Fruit fly (Drosophila melanogaster): ENCODE data around the gene CG42834.

The CG42834 gene

dm6 chr3R:17418459-17418858 is at the start of gene CG42834:
CG42834 (plus strand) TSS chr3R:17418759.
- TF ChIP-seq CTCF (optimal IDR thresholded peaks at IDR 0.05) (no peak), CG8478 (optimal IDR thresholded peaks at IDR 0.05) (no peak)

dm6 chr3R:17371094-17371493 is 47.5 kb upstream of the CG42834 start:
- no peak for TF ChIP-seq CG8478 (optimal IDR thresholded peaks at IDR 0.05)
- no peak for TF ChIP-seq CTCF (optimal IDR thresholded peaks at IDR 0.05)

dm6 chr3R:17377503-17377902 is 41.1 kb upstream of the CG42834 start:
- TF ChIP-seq CTCF (optimal IDR thresholded peaks at IDR 0.05) (no peak), CG8478 (optimal IDR thresholded peaks at IDR 0.05) (no peak)

dm6 chr3R:17379051-17379450 is 39.5 kb upstream of the CG42834 start:
- TF ChIP-seq CG8478 (optimal IDR thresholded peaks at IDR 0.05): no peak
- no peak for TF ChIP-seq CTCF (optimal IDR thresholded peaks at IDR 0.05)

dm6 chr3R:17379742-17380141 is 38.8 kb upstream of the CG42834 start, which contains the start of gene lute:
lute (plus strand) TSS chr3R:17379944.
- TF ChIP-seq CG8478 (optimal IDR thresholded peaks at IDR 0.05): no peak
- no peak for TF ChIP-seq CTCF (optimal IDR thresholded peaks at IDR 0.05)

dm6 chr3R:17381916-17382315 is 36.6 kb upstream of the CG42834 start:
- TF ChIP-seq CG8478 (optimal IDR thresholded peaks at IDR 0.05) (no peak), CTCF (optimal IDR thresholded peaks at IDR 0.05) (no peak)

- TF ChIP-seq CG8478 (optimal IDR thresholded peaks at IDR 0.05) (no peak), CTCF (optimal IDR thresholded peaks at IDR 0.05) (peak in 1 of 2 experiments; percentile 12)
Measured at dm6 chr3R:17385329-17386019, 33.1 kb upstream of the CG42834 start.

- TF ChIP-seq CG8478 (optimal IDR thresholded peaks at IDR 0.05): no peak
- TF ChIP-seq CTCF (optimal IDR thresholded peaks at IDR 0.05): no peak
Measured at dm6 chr3R:17386168-17386819, 32.3 kb upstream of the CG42834 start.

- TF ChIP-seq CG8478 (optimal IDR thresholded peaks at IDR 0.05) (no peak), CTCF (optimal IDR thresholded peaks at IDR 0.05) (no peak)
Measured at dm6 chr3R:17391313-17391845, 27.2 kb upstream of the CG42834 start, which contains the start of the genes Brf and sds22. Brf (minus strand) TSS chr3R:17391337. sds22 (plus strand) TSS chr3R:17391594.

dm6 chr3R:17394318-17395188 is 24.0 kb upstream of the CG42834 start, which contains the start of gene CREG:
CREG (minus strand) TSS chr3R:17394640.
- no peak for TF ChIP-seq CG8478 (optimal IDR thresholded peaks at IDR 0.05)
- no peak for TF ChIP-seq CTCF (optimal IDR thresholded peaks at IDR 0.05)

dm6 chr3R:17400102-17400501 is 18.5 kb upstream of the CG42834 start:
- TF ChIP-seq CG8478 (optimal IDR thresholded peaks at IDR 0.05): no peak
- TF ChIP-seq CTCF (optimal IDR thresholded peaks at IDR 0.05): no peak

- no peak for TF ChIP-seq CG8478 (optimal IDR thresholded peaks at IDR 0.05)
- no peak for TF ChIP-seq CTCF (optimal IDR thresholded peaks at IDR 0.05)
Measured at dm6 chr3R:17400675-17401118, 17.9 kb upstream of the CG42834 start.

dm6 chr3R:17401289-17401752 is 17.2 kb upstream of the CG42834 start:
- TF ChIP-seq CTCF (optimal IDR thresholded peaks at IDR 0.05) (peak; percentile 38 to 43), CG8478 (optimal IDR thresholded peaks at IDR 0.05) (no peak)

- TF ChIP-seq CG8478 (optimal IDR thresholded peaks at IDR 0.05) (no peak), CTCF (optimal IDR thresholded peaks at IDR 0.05) (peak; percentile 90 to 92)
Measured at dm6 chr3R:17402434-17402833, 16.1 kb upstream of the CG42834 start, which contains the start of gene Sur-8. Sur-8 (minus strand) TSS chr3R:17402515.

dm6 chr3R:17403188-17403587 is 15.4 kb upstream of the CG42834 start, which contains the start of gene CG34279:
CG34279 (minus strand) TSS chr3R:17403288.
- TF ChIP-seq CTCF (optimal IDR thresholded peaks at IDR 0.05) (no peak), CG8478 (optimal IDR thresholded peaks at IDR 0.05) (no peak)
